Fruit fly (Drosophila melanogaster) whole organism, embryonic: ENCODE data around the gene CG32137.

ENCODE experiments used
- Antp ChIP-seq: fragments of 200-800 bp; sonication (Bioruptor generic); optimal IDR thresholded peaks from 3 replicates; lab custom pipeline; 2016; ENCODE audit warnings: missing biosample characterization, missing genetic modification characterization
- Atf-2 ChIP-seq: fragments of 200-800 bp; sonication (Bioruptor generic); optimal IDR thresholded peaks from 2 replicates; lab custom pipeline; 2016; ENCODE audit warnings: missing biosample characterization, missing genetic modification characterization
- B-H2 ChIP-seq: fragments of 200-800 bp; sonication (Bioruptor generic); optimal IDR thresholded peaks from 2 replicates; lab custom pipeline; 2018; ENCODE audit warnings: missing biosample characterization, mild to moderate bottlenecking, missing genetic modification characterization
- Bteb2 ChIP-seq: fragments of 200-800 bp; sonication (Bioruptor generic); optimal IDR thresholded peaks from 2 replicates; lab custom pipeline; 2016; ENCODE audit warnings: missing biosample characterization, missing genetic modification characterization
- CG10147 ChIP-seq: fragments of 200-800 bp; sonication (Bioruptor generic); optimal IDR thresholded peaks from 2 replicates; lab custom pipeline; 2019; ENCODE audit warnings: missing biosample characterization, mild to moderate bottlenecking, missing genetic modification characterization, moderate library complexity
- CG11247 ChIP-seq: fragments of 200-800 bp; sonication (Bioruptor generic); IDR thresholded peaks from 2 replicates; pipeline ENCODE4 v1.3.6; 2022; ENCODE audit warnings: missing biosample characterization, missing genetic modification characterization
- CG12236 ChIP-seq: fragments of 200-800 bp; sonication (Bioruptor generic); optimal IDR thresholded peaks from 2 replicates; lab custom pipeline; 2016; ENCODE audit warnings: missing biosample characterization, missing genetic modification characterization
- CG12942 ChIP-seq: fragments of 200-800 bp; sonication (Bioruptor generic); optimal IDR thresholded peaks from 3 replicates; lab custom pipeline; 2016; ENCODE audit warnings: missing biosample characterization, missing genetic modification characterization
- CG13424 ChIP-seq: fragments of 200-800 bp; sonication (Bioruptor generic); optimal IDR thresholded peaks from 2 replicates; lab custom pipeline; 2019; ENCODE audit warnings: missing biosample characterization, mild to moderate bottlenecking, missing genetic modification characterization, moderate library complexity
- CG14860 ChIP-seq: fragments of 200-800 bp; sonication (Bioruptor generic); IDR thresholded peaks from 3 replicates; pipeline ENCODE4 v1.3.6; 2022; ENCODE audit warnings: missing biosample characterization, missing genetic modification characterization; ENCODE audit not compliant: partially characterized antibody
- CG14965 ChIP-seq: fragments of 200-800 bp; sonication (Bioruptor generic); optimal IDR thresholded peaks from 2 replicates; lab custom pipeline; 2016; ENCODE audit warnings: missing biosample characterization, missing genetic modification characterization, borderline replicate concordance
- CG1603 ChIP-seq: fragments of 200-800 bp; sonication (Bioruptor generic); optimal IDR thresholded peaks from 2 replicates; lab custom pipeline; 2019; ENCODE audit warnings: missing biosample characterization, mild to moderate bottlenecking, missing genetic modification characterization, moderate library complexity
- CG16815 ChIP-seq: fragments of 200-800 bp; sonication (Bioruptor generic); optimal IDR thresholded peaks from 3 replicates; lab custom pipeline; 2017; ENCODE audit warnings: missing biosample characterization, mild to moderate bottlenecking, missing genetic modification characterization
- CG17829 ChIP-seq: fragments of 200-800 bp; optimal IDR thresholded peaks from 2 replicates; lab custom pipeline; 2019; ENCODE audit warnings: missing biosample characterization, mild to moderate bottlenecking, missing genetic modification characterization, moderate library complexity
- CG18476 ChIP-seq: fragments of 200-800 bp; sonication (Bioruptor generic); optimal IDR thresholded peaks from 2 replicates; lab custom pipeline; 2016; ENCODE audit warnings: missing biosample characterization, mild to moderate bottlenecking, missing genetic modification characterization
- CG2116 ChIP-seq: fragments of 200-800 bp; sonication (Bioruptor generic); optimal IDR thresholded peaks from 3 replicates; lab custom pipeline; 2018; ENCODE audit warnings: missing biosample characterization, mild to moderate bottlenecking, missing genetic modification characterization
- CG2712 ChIP-seq: fragments of 200-800 bp; optimal IDR thresholded peaks from 3 replicates; lab custom pipeline; 2019; ENCODE audit warnings: missing biosample characterization, mild to moderate bottlenecking, missing genetic modification characterization, moderate library complexity
- CG3065 ChIP-seq: fragments of 200-800 bp; sonication (Bioruptor generic); optimal IDR thresholded peaks from 2 replicates; lab custom pipeline; 2016; ENCODE audit warnings: missing biosample characterization, missing genetic modification characterization
- CG33213 ChIP-seq: fragments of 200-800 bp; sonication (Bioruptor generic); optimal IDR thresholded peaks from 3 replicates; lab custom pipeline; 2016; ENCODE audit warnings: missing biosample characterization, missing genetic modification characterization
- CG3995 ChIP-seq: fragments of 200-800 bp; sonication (Bioruptor generic); optimal IDR thresholded peaks from 3 replicates; lab custom pipeline; 2016; ENCODE audit warnings: missing biosample characterization, missing genetic modification characterization
- CG4360 ChIP-seq: fragments of 200-800 bp; sonication (Bioruptor generic); IDR thresholded peaks from 2 replicates; pipeline ENCODE4 v1.3.6; 2022; ENCODE audit warnings: missing biosample characterization, missing genetic modification characterization
- CG4424 ChIP-seq: fragments of 200-800 bp; sonication (Bioruptor generic); optimal IDR thresholded peaks from 3 replicates; lab custom pipeline; 2016; ENCODE audit warnings: missing biosample characterization, missing genetic modification characterization
- CG6175 ChIP-seq: fragments of 200-800 bp; sonication (Bioruptor generic); IDR thresholded peaks from 3 replicates; pipeline ENCODE4 v1.3.6; 2022; ENCODE audit warnings: missing biosample characterization, missing genetic modification characterization
- CG6654 ChIP-seq: fragments of 200-800 bp; sonication (Bioruptor generic); optimal IDR thresholded peaks from 2 replicates; lab custom pipeline; 2017; ENCODE audit warnings: missing biosample characterization, mild to moderate bottlenecking, missing genetic modification characterization
- CG7987 ChIP-seq: fragments of 200-800 bp; sonication (Bioruptor generic); optimal IDR thresholded peaks from 2 replicates; lab custom pipeline; 2018; ENCODE audit warnings: missing biosample characterization, mild to moderate bottlenecking, missing genetic modification characterization, moderate library complexity
- CG8924 ChIP-seq: fragments of 200-800 bp; optimal IDR thresholded peaks from 3 replicates; lab custom pipeline; 2019; ENCODE audit warnings: missing biosample characterization, mild to moderate bottlenecking, missing genetic modification characterization, moderate library complexity
- CG9727 ChIP-seq: fragments of 200-800 bp; sonication (Bioruptor generic); optimal IDR thresholded peaks from 3 replicates; lab custom pipeline; 2017; ENCODE audit warnings: missing biosample characterization, mild to moderate bottlenecking, missing genetic modification characterization
- CrebB ChIP-seq: fragments of 200-800 bp; sonication (Bioruptor generic); optimal IDR thresholded peaks from 3 replicates; lab custom pipeline; 2018; ENCODE audit warnings: missing biosample characterization, mild to moderate bottlenecking, missing genetic modification characterization
- ERR ChIP-seq: fragments of 200-800 bp; sonication (Bioruptor generic); optimal IDR thresholded peaks from 2 replicates; lab custom pipeline; 2016; ENCODE audit warnings: missing biosample characterization, missing genetic modification characterization
- MTF-1 ChIP-seq: fragments of 200-800 bp; sonication (Bioruptor generic); optimal IDR thresholded peaks from 2 replicates; lab custom pipeline; 2018; ENCODE audit warnings: missing biosample characterization, mild to moderate bottlenecking, missing genetic modification characterization, borderline replicate concordance
- Mrtf ChIP-seq: fragments of 200-800 bp; sonication (Bioruptor generic); IDR thresholded peaks from 3 replicates; pipeline ENCODE4 v1.3.6; 2022; ENCODE audit warnings: missing biosample characterization, missing genetic modification characterization
- Opbp ChIP-seq: fragments of 200-800 bp; sonication (Bioruptor generic); IDR thresholded peaks from 3 replicates; pipeline ENCODE4 v1.3.6; 2022; ENCODE audit warnings: missing biosample characterization, missing genetic modification characterization; ENCODE audit not compliant: partially characterized antibody
- Ptx1 ChIP-seq: fragments of 200-800 bp; sonication (Bioruptor generic); IDR thresholded peaks from 2 replicates; pipeline ENCODE4 v1.3.6; 2022; ENCODE audit warnings: missing biosample characterization, missing genetic modification characterization
- az2 ChIP-seq: fragments of 200-800 bp; sonication (Bioruptor generic); optimal IDR thresholded peaks from 3 replicates; lab custom pipeline; 2016; ENCODE audit warnings: missing biosample characterization, missing genetic modification characterization
- bab2 ChIP-seq: fragments of 200-800 bp; sonication (Bioruptor generic); optimal IDR thresholded peaks from 2 replicates; lab custom pipeline; 2016; ENCODE audit warnings: missing biosample characterization, missing genetic modification characterization
- danr ChIP-seq: fragments of 200-800 bp; sonication (Bioruptor generic); IDR thresholded peaks from 2 replicates; pipeline ENCODE4 v1.3.6; 2022; ENCODE audit warnings: missing biosample characterization, missing genetic modification characterization
- dm ChIP-seq: fragments of 200-800 bp; sonication (Bioruptor generic); optimal IDR thresholded peaks from 3 replicates; lab custom pipeline; 2016; ENCODE audit warnings: missing biosample characterization, missing genetic modification characterization
- en ChIP-seq: fragments of 200-800 bp; sonication (Bioruptor generic); optimal IDR thresholded peaks from 2 replicates; lab custom pipeline; 2016; ENCODE audit warnings: missing biosample characterization, missing genetic modification characterization
- fd96Cb ChIP-seq: fragments of 200-800 bp; sonication (Bioruptor generic); optimal IDR thresholded peaks from 2 replicates; lab custom pipeline; 2018; ENCODE audit warnings: missing biosample characterization, mild to moderate bottlenecking, missing genetic modification characterization, moderate library complexity
- gce ChIP-seq: fragments of 200-800 bp; sonication (Bioruptor generic); IDR thresholded peaks from 3 replicates; pipeline ENCODE4 v1.3.6; 2022; ENCODE audit warnings: missing biosample characterization, missing genetic modification characterization
- gfzf ChIP-seq: fragments of 200-800 bp; sonication (Bioruptor generic); optimal IDR thresholded peaks from 2 replicates; lab custom pipeline; 2016; ENCODE audit warnings: missing biosample characterization, mild to moderate bottlenecking, missing genetic modification characterization, moderate library complexity
- her ChIP-seq: fragments of 200-800 bp; sonication (Bioruptor generic); optimal IDR thresholded peaks from 2 replicates; lab custom pipeline; 2016; ENCODE audit warnings: missing biosample characterization, missing genetic modification characterization
- lab ChIP-seq: fragments of 200-800 bp; sonication (Bioruptor generic); optimal IDR thresholded peaks from 3 replicates; lab custom pipeline; 2017; ENCODE audit warnings: missing biosample characterization, missing genetic modification characterization, mild to moderate bottlenecking, moderate library complexity, missing genetic modification reagents
- mld ChIP-seq: fragments of 200-800 bp; sonication (Bioruptor generic); IDR thresholded peaks from 3 replicates; pipeline ENCODE4 v1.3.6; 2022; ENCODE audit warnings: missing biosample characterization, missing genetic modification characterization; ENCODE audit not compliant: partially characterized antibody
- phol ChIP-seq: fragments of 200-800 bp; sonication (Bioruptor generic); optimal IDR thresholded peaks from 3 replicates; lab custom pipeline; 2018; ENCODE audit warnings: missing biosample characterization, mild to moderate bottlenecking, missing genetic modification characterization, moderate library complexity
- rib ChIP-seq: fragments of 200-800 bp; sonication (Bioruptor generic); IDR thresholded peaks from 2 replicates; pipeline ENCODE4 v1.3.6; 2022; ENCODE audit warnings: missing biosample characterization, missing genetic modification characterization
- salm ChIP-seq: fragments of 200-800 bp; sonication (Bioruptor generic); optimal IDR thresholded peaks from 2 replicates; lab custom pipeline; 2018; ENCODE audit warnings: missing biosample characterization, mild to moderate bottlenecking, missing genetic modification characterization
- slou ChIP-seq: fragments of 200-800 bp; sonication (Bioruptor generic); optimal IDR thresholded peaks from 3 replicates; lab custom pipeline; 2016; ENCODE audit warnings: missing biosample characterization, missing genetic modification characterization
- stwl ChIP-seq: fragments of 200-800 bp; sonication (Bioruptor generic); optimal IDR thresholded peaks from 3 replicates; lab custom pipeline; 2018; ENCODE audit warnings: missing biosample characterization, mild to moderate bottlenecking, missing genetic modification characterization, moderate library complexity
- twi ChIP-seq: fragments of 200-800 bp; optimal IDR thresholded peaks from 2 replicates; lab custom pipeline; 2019; ENCODE audit warnings: missing biosample characterization, mild to moderate bottlenecking, missing genetic modification characterization, moderate library complexity
- wek ChIP-seq: fragments of 200-800 bp; sonication (Bioruptor generic); optimal IDR thresholded peaks from 3 replicates; lab custom pipeline; 2018; ENCODE audit warnings: missing biosample characterization, mild to moderate bottlenecking, missing genetic modification characterization, moderate library complexity

The CG32137 gene

DNA sequence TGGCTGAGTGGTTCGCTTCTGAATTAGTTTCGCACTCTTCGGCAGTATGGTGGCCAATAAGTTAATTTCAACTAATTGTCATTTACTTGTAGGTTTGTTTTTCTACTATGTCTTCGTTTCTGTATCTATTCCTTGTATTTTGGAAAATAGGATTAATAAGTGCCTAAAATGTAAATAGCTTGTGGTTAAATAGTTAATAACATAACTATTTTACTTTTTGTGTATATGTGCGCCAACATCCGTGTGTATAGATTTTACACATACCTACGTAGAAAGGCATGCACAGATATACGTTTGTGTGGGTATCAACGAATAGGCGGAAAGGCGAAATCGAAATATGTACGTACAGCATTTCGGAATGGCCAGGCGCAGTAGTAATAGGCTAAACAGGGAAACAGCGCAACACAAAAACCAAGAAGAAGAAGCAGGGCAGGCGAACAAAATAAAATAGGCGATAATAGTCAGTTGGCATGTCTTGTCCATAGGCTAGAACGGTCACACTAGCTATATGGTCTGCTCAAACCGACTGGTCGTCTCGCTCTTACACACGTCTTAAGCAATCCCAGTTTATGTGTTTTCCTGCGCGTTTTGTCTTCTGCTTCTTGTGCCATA, 63.6 kb downstream of the CG32137 start (continued):
- no peak for TF ChIP-seq Atf-2
- TF ChIP-seq dm (GFP tag; lab: Kevin White, UChicago): peak; percentile 50
- TF ChIP-seq CG18476 (GFP tag; lab: Kevin White, UChicago): no peak
- no peak for TF ChIP-seq CG3995 (GFP tag; lab: Kevin White, UChicago)
- TF ChIP-seq CG2712 (tag; lab: Kevin White, UChicago): no peak
- peak; percentile 17 for TF ChIP-seq CrebB (tag; lab: Kevin White, UChicago)
- no peak for TF ChIP-seq CG16815 (GFP tag; lab: Kevin White, UChicago)
- no peak for TF ChIP-seq en (GFP tag; lab: Kevin White, UChicago)
- no peak for TF ChIP-seq slou (GFP tag; lab: Kevin White, UChicago)
- peak; percentile 35 for TF ChIP-seq lab (GFP tag; lab: Kevin White, UChicago)
- TF ChIP-seq CG12236 (GFP tag; lab: Kevin White, UChicago): no peak
- no peak for TF ChIP-seq ERR (GFP tag; lab: Kevin White, UChicago)
- TF ChIP-seq CG1603 (tag; lab: Kevin White, UChicago): peak; percentile 58
- no peak for TF ChIP-seq CG9727 (GFP tag; lab: Kevin White, UChicago)
- no peak for TF ChIP-seq gce
- no peak for TF ChIP-seq mld
- TF ChIP-seq CG13424 (tag; lab: Kevin White, UChicago): no peak
- peak; percentile 70; the same call in 1 of the 2 replicates for TF ChIP-seq rib (GFP tag; lab: Robert Waterston, UW)
- no peak for TF ChIP-seq CG11247 (GFP tag; lab: Robert Waterston, UW)
- no peak for TF ChIP-seq MTF-1 (GFP tag; lab: Kevin White, UChicago)
- TF ChIP-seq Bteb2: no peak
- no peak for TF ChIP-seq CG10147 (GFP tag; lab: Kevin White, UChicago)
- no peak for TF ChIP-seq CG12942 (GFP tag; lab: Kevin White, UChicago)
- no peak for TF ChIP-seq CG2116 (GFP tag; lab: Kevin White, UChicago)
- no peak for TF ChIP-seq CG4360 (GFP tag; lab: Robert Waterston, UW)
- no peak for TF ChIP-seq CG14965 (GFP tag; lab: Kevin White, UChicago)
- no peak for TF ChIP-seq salm (tag; lab: Kevin White, UChicago)
- no peak for TF ChIP-seq az2 (GFP tag; lab: Kevin White, UChicago)
- no peak for TF ChIP-seq CG3065 (GFP tag; lab: Kevin White, UChicago)
- TF ChIP-seq CG8924 (tag; lab: Kevin White, UChicago): peak; percentile 83
- no peak for TF ChIP-seq CG6654 (GFP tag; lab: Kevin White, UChicago)
- no peak for TF ChIP-seq CG14860 (GFP tag; lab: Robert Waterston, UW)
- no peak for TF ChIP-seq danr
- no peak for TF ChIP-seq wek (GFP tag; lab: Kevin White, UChicago)
- TF ChIP-seq stwl (tag; lab: Kevin White, UChicago): peak; percentile 49
- no peak for TF ChIP-seq Ptx1 (GFP tag; lab: Robert Waterston, UW)
- TF ChIP-seq Opbp (GFP tag; lab: Robert Waterston, UW): peak; percentile 77
- no peak for TF ChIP-seq CG4424 (GFP tag; lab: Kevin White, UChicago)
- peak; percentile 45 for TF ChIP-seq phol (tag; lab: Kevin White, UChicago)
- TF ChIP-seq fd96Cb (tag; lab: Kevin White, UChicago): no peak
- TF ChIP-seq twi (tag; lab: Kevin White, UChicago): peak; percentile 18
- TF ChIP-seq bab2 (GFP tag; lab: Kevin White, UChicago): no peak
- TF ChIP-seq CG33213 (GFP tag; lab: Kevin White, UChicago): no peak
- no peak for TF ChIP-seq CG6175 (GFP tag; lab: Robert Waterston, UW)
- peak; percentile 13 for TF ChIP-seq CG17829 (tag; lab: Kevin White, UChicago)
- no peak for TF ChIP-seq Mrtf
- peak; percentile 72 for TF ChIP-seq gfzf
- no peak for TF ChIP-seq her (GFP tag; lab: Kevin White, UChicago)
- TF ChIP-seq CG7987: no peak
- no peak for TF ChIP-seq Antp (GFP tag; lab: Kevin White, UChicago)
- TF ChIP-seq B-H2 (GFP tag; lab: Kevin White, UChicago): peak; percentile 58
